Fruit fly (Drosophila melanogaster): ENCODE results near the gene CG42831.

Gene CG42831

DNA sequence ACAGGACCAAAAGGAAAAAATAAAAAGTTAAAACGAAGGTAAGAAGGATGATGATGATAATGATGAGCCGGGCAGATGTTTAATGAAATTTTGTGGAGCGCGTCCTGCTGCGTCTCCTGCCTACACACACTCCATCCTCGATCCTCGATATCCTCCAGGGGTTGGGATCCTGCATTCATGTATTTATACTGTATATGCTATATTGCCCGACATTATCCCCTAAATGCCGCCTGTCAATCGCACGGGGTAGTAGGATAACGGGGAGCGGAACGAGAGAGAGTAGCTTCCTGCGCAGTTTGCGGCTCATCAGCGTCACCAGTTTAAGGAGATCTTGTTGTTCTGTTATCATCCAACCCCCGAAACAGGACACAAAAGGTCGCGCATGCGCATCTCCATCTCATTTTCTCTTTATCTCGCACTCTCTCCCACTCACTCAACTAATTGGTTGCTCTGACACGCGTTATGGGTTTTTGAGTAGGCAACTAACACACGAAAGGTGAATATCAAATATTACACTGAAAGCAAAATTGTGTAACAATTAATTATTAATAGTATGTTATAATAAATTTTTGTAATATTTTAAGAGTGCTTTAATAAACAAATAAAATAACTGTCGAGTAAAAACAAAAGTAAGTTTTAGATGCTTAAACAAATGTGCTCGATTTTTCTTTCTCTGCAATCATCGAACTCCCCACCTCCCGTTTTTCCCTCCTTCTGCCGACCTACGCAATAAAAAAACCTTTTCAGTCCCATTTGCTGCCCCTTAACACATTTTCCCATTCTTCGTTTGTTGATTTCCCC lies 45.2 kb upstream of the CG42831 start (continued):
- TF ChIP-seq gro (GFP tag; optimal IDR thresholded peaks at IDR 0.05) (no peak), Ravus (GFP tag; IDR thresholded peaks at IDR 0.05) (peak; percentile 53; the same call in 1 of the 2 replicates), dmrt11E (tag; optimal IDR thresholded peaks at IDR 0.05) (peak; percentile 100), Fer2 (tag; optimal IDR thresholded peaks at IDR 0.05) (peak; percentile 52), exex (tag; optimal IDR thresholded peaks at IDR 0.05) (no peak), CG15601 (tag; optimal IDR thresholded peaks at IDR 0.05) (peak; percentile 95), CG33213 (GFP tag; optimal IDR thresholded peaks at IDR 0.05) (peak; percentile 27), Atf6 (GFP tag; IDR thresholded peaks at IDR 0.05) (no peak; the same call in 1 of the 2 replicates), CG1647 (GFP tag; optimal IDR thresholded peaks at IDR 0.05) (peak; percentile 36), D19A (tag; optimal IDR thresholded peaks at IDR 0.05) (peak; percentile 94), eyg (GFP tag; optimal IDR thresholded peaks at IDR 0.05) (no peak), pan (optimal IDR thresholded peaks at IDR 0.05) (no peak), pan (GFP tag; optimal IDR thresholded peaks at IDR 0.05 in 1 of 2, IDR thresholded peaks at IDR 0.05 in 1 of 2) (peak in 1 of 2 experiments; percentile 77), CG2875 (GFP tag; optimal IDR thresholded peaks at IDR 0.05) (peak; percentile 84), ash1 (GFP tag; optimal IDR thresholded peaks at IDR 0.05) (no peak), CG6689 (GFP tag; IDR thresholded peaks at IDR 0.05) (peak; percentile 94), Hr51 (GFP tag; optimal IDR thresholded peaks at IDR 0.05) (peak; percentile 57 to 73), sc (optimal IDR thresholded peaks at IDR 0.05) (no peak), sc (GFP tag; optimal IDR thresholded peaks at IDR 0.05) (peak; percentile 89), CG10366 (GFP tag; IDR thresholded peaks at IDR 0.05) (peak; percentile 71), Deaf1 (tag; optimal IDR thresholded peaks at IDR 0.05) (peak; percentile 60), HHEX (GFP tag; optimal IDR thresholded peaks at IDR 0.05) (peak; percentile 67), trh (GFP tag; optimal IDR thresholded peaks at IDR 0.05) (peak; percentile 78), Bdp1 (GFP tag; optimal IDR thresholded peaks at IDR 0.05) (peak; percentile 16), CG16863 (GFP tag; optimal IDR thresholded peaks at IDR 0.05) (peak; percentile 51), CG2116 (GFP tag; optimal IDR thresholded peaks at IDR 0.05) (peak; percentile 66), CG3995 (GFP tag; optimal IDR thresholded peaks at IDR 0.05) (no peak), E2f2 (GFP tag; IDR thresholded peaks at IDR 0.05) (peak; percentile 65; the same call in 1 of the 2 replicates), fd64A (GFP tag; optimal IDR thresholded peaks at IDR 0.05) (peak; percentile 66), zfh2 (GFP tag; optimal IDR thresholded peaks at IDR 0.05) (no peak), Blimp-1 (GFP tag; optimal IDR thresholded peaks at IDR 0.05) (peak; percentile 93), sens-2 (GFP tag; IDR thresholded peaks at IDR 0.05) (peak; percentile 81), ssp (GFP tag; IDR thresholded peaks at IDR 0.05) (peak; percentile 81), Spps (tag; optimal IDR thresholded peaks at IDR 0.05) (peak; percentile 98), Kr (GFP tag; optimal IDR thresholded peaks at IDR 0.05) (peak; percentile 63), cg (GFP tag; optimal IDR thresholded peaks at IDR 0.05) (peak; percentile 6), Hr3 (GFP tag; optimal IDR thresholded peaks at IDR 0.05) (peak; percentile 90), CG9609 (GFP tag; optimal IDR thresholded peaks at IDR 0.05) (no peak), twi (tag; optimal IDR thresholded peaks at IDR 0.05) (peak; percentile 92), CG13123 (GFP tag; optimal IDR thresholded peaks at IDR 0.05) (peak; percentile 74), Dip2 (GFP tag; IDR thresholded peaks at IDR 0.05) (no peak), HLH3B (GFP tag; IDR thresholded peaks at IDR 0.05) (peak; percentile 77), stwl (tag; optimal IDR thresholded peaks at IDR 0.05) (peak; percentile 84), CG18764 (GFP tag; optimal IDR thresholded peaks at IDR 0.05) (peak; percentile 82), CG3838 (GFP tag; optimal IDR thresholded peaks at IDR 0.05) (peak; percentile 9), slbo (GFP tag; IDR thresholded peaks at IDR 0.05) (peak; percentile 65), CG14667 (GFP tag; IDR thresholded peaks at IDR 0.05) (peak; percentile 82), B-H1 (GFP tag; IDR thresholded peaks at IDR 0.05) (peak; percentile 73), CG6791 (GFP tag; IDR thresholded peaks at IDR 0.05; ENCODE audit: partially characterized antibody) (no peak), CG13287 (GFP tag; IDR thresholded peaks at IDR 0.05; ENCODE audit: partially characterized antibody) (no peak)

Data from whole organism, embryonic.